1 fruit fly cellular context compared by ENCODE assay signal in genomic region chr3L:8689675-8690074, dm6.
TF ChIP-seq lines count a peak whose summit lies in the region.

No protein-coding gene starts in this region.

TF ChIP-seq in whole organism, embryonic, 481 proteins besides CTCF, POLR2A, EP300 and RAD21 (continued from another document):
- peak; percentile 77 for TF ChIP-seq Fer1 (GFP tag; optimal IDR thresholded peaks at IDR 0.05; lab: Kevin White, UChicago)
- TF ChIP-seq zfh1 (GFP tag; IDR thresholded peaks at IDR 0.05; lab: Robert Waterston, UW) = peak; percentile 42; the same call in 1 of the 3 replicates
- TF ChIP-seq insv (GFP tag; optimal IDR thresholded peaks at IDR 0.05; lab: Kevin White, UChicago) = no peak
- no peak for TF ChIP-seq CG7786 (GFP tag; optimal IDR thresholded peaks at IDR 0.05; lab: Kevin White, UChicago)
- peak; percentile 2 for TF ChIP-seq crc (GFP tag; optimal IDR thresholded peaks at IDR 0.05; lab: Kevin White, UChicago)
- TF ChIP-seq unpg (GFP tag; optimal IDR thresholded peaks at IDR 0.05; lab: Kevin White, UChicago) = peak; percentile 50
- no peak for TF ChIP-seq tap (tag; optimal IDR thresholded peaks at IDR 0.05; lab: Kevin White, UChicago)
- TF ChIP-seq sqz (GFP tag; optimal IDR thresholded peaks at IDR 0.05; lab: Kevin White, UChicago) = no peak
- TF ChIP-seq Vsx1 (GFP tag; optimal IDR thresholded peaks at IDR 0.05; lab: Kevin White, UChicago) = peak; percentile 80
- no peak for TF ChIP-seq sim (GFP tag; IDR thresholded peaks at IDR 0.05; lab: Robert Waterston, UW)
- no peak for TF ChIP-seq CG18619 (GFP tag; optimal IDR thresholded peaks at IDR 0.05; lab: Kevin White, UChicago)
- TF ChIP-seq CG15479 (GFP tag; optimal IDR thresholded peaks at IDR 0.05; lab: Kevin White, UChicago) = no peak
- TF ChIP-seq Gug (GFP tag; IDR thresholded peaks at IDR 0.05; lab: Robert Waterston, UW) = no peak
- no peak for TF ChIP-seq CG8290 (GFP tag; optimal IDR thresholded peaks at IDR 0.05; lab: Kevin White, UChicago)
- peak in 1 of 2 experiments; percentile 82 for TF ChIP-seq CG8290 (tag; optimal IDR thresholded peaks at IDR 0.05; lab: Kevin White, UChicago)
- peak; percentile 51 for TF ChIP-seq CG15696 (tag; optimal IDR thresholded peaks at IDR 0.05; lab: Kevin White, UChicago)
- TF ChIP-seq crol (GFP tag; IDR thresholded peaks at IDR 0.05; lab: Robert Waterston, UW) = no peak
- TF ChIP-seq CG10274 (GFP tag; optimal IDR thresholded peaks at IDR 0.05; lab: Kevin White, UChicago) = peak; percentile 28
- TF ChIP-seq CG18764 (GFP tag; optimal IDR thresholded peaks at IDR 0.05; lab: Kevin White, UChicago) = no peak
- TF ChIP-seq CG12942 (GFP tag; optimal IDR thresholded peaks at IDR 0.05; lab: Kevin White, UChicago) = no peak
- TF ChIP-seq CG14667 (GFP tag; IDR thresholded peaks at IDR 0.05; lab: Robert Waterston, UW) = no peak
- peak; percentile 81 for TF ChIP-seq CG12071 (GFP tag; optimal IDR thresholded peaks at IDR 0.05; lab: Kevin White, UChicago)
- peak; percentile 87 for TF ChIP-seq Med (GFP tag; lab: Kevin White, UChicago)
- no peak for TF ChIP-seq CG31441 (GFP tag; IDR thresholded peaks at IDR 0.05; lab: Robert Waterston, UW)
- peak; percentile 76 for TF ChIP-seq CG6813 (GFP tag; optimal IDR thresholded peaks at IDR 0.05; lab: Kevin White, UChicago)
- no peak for TF ChIP-seq CG8359 (GFP tag; optimal IDR thresholded peaks at IDR 0.05; lab: Kevin White, UChicago; ENCODE audit: borderline replicate concordance)
- no peak for TF ChIP-seq gsb-n (tag; optimal IDR thresholded peaks at IDR 0.05; lab: Kevin White, UChicago)
- peak; percentile 5 for TF ChIP-seq CHES-1-like (GFP tag; optimal IDR thresholded peaks at IDR 0.05; lab: Kevin White, UChicago)
- 0 out of 4 replicates have a peak, but pooled peaks have one; percentile 38 for TF ChIP-seq chinmo (GFP tag; IDR thresholded peaks at IDR 0.05; lab: Robert Waterston, UW; ENCODE audit: partially characterized antibody)
- TF ChIP-seq ERR (GFP tag; optimal IDR thresholded peaks at IDR 0.05; lab: Kevin White, UChicago) = no peak
- TF ChIP-seq luna (GFP tag; optimal IDR thresholded peaks at IDR 0.05; lab: Kevin White, UChicago) = peak; percentile 23
- no peak for TF ChIP-seq Trl (optimal IDR thresholded peaks at IDR 0.05; lab: Kevin White, UChicago)
- peak; percentile 44 for TF ChIP-seq Trl (GFP tag; optimal IDR thresholded peaks at IDR 0.05; lab: Kevin White, UChicago)
- TF ChIP-seq CG4360 (GFP tag; IDR thresholded peaks at IDR 0.05; lab: Robert Waterston, UW) = no peak
- peak; percentile 19 for TF ChIP-seq dmrt99B (tag; optimal IDR thresholded peaks at IDR 0.05; lab: Kevin White, UChicago)
- TF ChIP-seq sr (GFP tag; IDR thresholded peaks at IDR 0.05; lab: Robert Waterston, UW) = no peak
- TF ChIP-seq CG7839 (tag; optimal IDR thresholded peaks at IDR 0.05; lab: Kevin White, UChicago) = peak; percentile 19
- no peak for TF ChIP-seq MBD-R2 (GFP tag; IDR thresholded peaks at IDR 0.05; lab: Robert Waterston, UW)
- TF ChIP-seq HLH4C (GFP tag; IDR thresholded peaks at IDR 0.05; lab: Robert Waterston, UW; ENCODE audit: partially characterized antibody) = no peak
- TF ChIP-seq gem (tag; optimal IDR thresholded peaks at IDR 0.05; lab: Kevin White, UChicago) = peak; percentile 37
- TF ChIP-seq zen2 (GFP tag; IDR thresholded peaks at IDR 0.05; lab: Robert Waterston, UW; ENCODE audit: partially characterized antibody) = no peak
- TF ChIP-seq so (GFP tag; IDR thresholded peaks at IDR 0.05; lab: Robert Waterston, UW) = 0 out of 3 replicates have a peak, but pooled peaks have one; percentile 32
- TF ChIP-seq CG10654 (GFP tag; optimal IDR thresholded peaks at IDR 0.05; lab: Kevin White, UChicago) = no peak
- TF ChIP-seq bab2 (GFP tag; optimal IDR thresholded peaks at IDR 0.05; lab: Kevin White, UChicago) = peak; percentile 45
- TF ChIP-seq da (GFP tag; optimal IDR thresholded peaks at IDR 0.05; lab: Kevin White, UChicago) = peak; percentile 9
- no peak for TF ChIP-seq ci (GFP tag; IDR thresholded peaks at IDR 0.05; lab: Robert Waterston, UW)
- TF ChIP-seq CG14860 (GFP tag; IDR thresholded peaks at IDR 0.05; lab: Robert Waterston, UW; ENCODE audit: partially characterized antibody) = no peak
- TF ChIP-seq CG5953 (GFP tag; IDR thresholded peaks at IDR 0.05; lab: Robert Waterston, UW) = no peak
- TF ChIP-seq B-H1 (GFP tag; IDR thresholded peaks at IDR 0.05; lab: Robert Waterston, UW) = no peak
- TF ChIP-seq CG34376 (GFP tag; optimal IDR thresholded peaks at IDR 0.05; lab: Kevin White, UChicago) = peak; percentile 7
- peak; percentile 20 for TF ChIP-seq CG6765 (GFP tag; optimal IDR thresholded peaks at IDR 0.05; lab: Kevin White, UChicago)
- TF ChIP-seq dmrt11E (tag; optimal IDR thresholded peaks at IDR 0.05; lab: Kevin White, UChicago) = no peak
- TF ChIP-seq usp (GFP tag; optimal IDR thresholded peaks at IDR 0.05; lab: Kevin White, UChicago) = no peak
- 0 out of 2 replicates have a peak, but pooled peaks have one; percentile 25 for TF ChIP-seq vvl (GFP tag; IDR thresholded peaks at IDR 0.05; lab: Robert Waterston, UW)
- peak; percentile 18 for TF ChIP-seq mam (GFP tag; optimal IDR thresholded peaks at IDR 0.05; lab: Kevin White, UChicago)
- TF ChIP-seq Jarid2 (GFP tag; optimal IDR thresholded peaks at IDR 0.05; lab: Kevin White, UChicago) = peak; percentile 29
- no peak for TF ChIP-seq zen (tag; optimal IDR thresholded peaks at IDR 0.05; lab: Kevin White, UChicago)
- no peak for TF ChIP-seq Xbp1 (GFP tag; optimal IDR thresholded peaks at IDR 0.05; lab: Kevin White, UChicago)
- TF ChIP-seq CG9932 (GFP tag; IDR thresholded peaks at IDR 0.05; lab: Robert Waterston, UW) = peak; percentile 47
- TF ChIP-seq bowl (GFP tag; IDR thresholded peaks at IDR 0.05; lab: Robert Waterston, UW) = no peak
- no peak for TF ChIP-seq tup (GFP tag; optimal IDR thresholded peaks at IDR 0.05; lab: Kevin White, UChicago)
- no peak for TF ChIP-seq CG31365 (tag; optimal IDR thresholded peaks at IDR 0.05; lab: Kevin White, UChicago)
- peak; percentile 57 for TF ChIP-seq CrebB (tag; optimal IDR thresholded peaks at IDR 0.05; lab: Kevin White, UChicago)
- TF ChIP-seq CG10209 (GFP tag; optimal IDR thresholded peaks at IDR 0.05; lab: Kevin White, UChicago) = peak; percentile 45
- peak; percentile 74 for TF ChIP-seq sens (GFP tag; lab: Kevin White, UChicago)
- TF ChIP-seq Rfx (GFP tag; IDR thresholded peaks at IDR 0.05; lab: Robert Waterston, UW) = peak; percentile 66
- TF ChIP-seq az2 (GFP tag; optimal IDR thresholded peaks at IDR 0.05; lab: Kevin White, UChicago) = no peak
- TF ChIP-seq B-H2 (GFP tag; optimal IDR thresholded peaks at IDR 0.05; lab: Kevin White, UChicago) = peak; percentile 34
- no peak for TF ChIP-seq gt (GFP tag; IDR thresholded peaks at IDR 0.05; lab: Robert Waterston, UW)
- TF ChIP-seq Antp (GFP tag; optimal IDR thresholded peaks at IDR 0.05; lab: Kevin White, UChicago) = no peak
- TF ChIP-seq seq (GFP tag; IDR thresholded peaks at IDR 0.05; lab: Robert Waterston, UW) = peak; percentile 52; the same call in 1 of the 2 replicates
- TF ChIP-seq CG1603 (tag; optimal IDR thresholded peaks at IDR 0.05; lab: Kevin White, UChicago) = peak; percentile 14
TF ChIP-seq in whole organism, embryonic: peak in this region for 113.
